Worm (Caenorhabditis elegans): Measurements from ENCODE around the gene arrd-17.
A peak's percentile ranks its signal among the peaks of the same experiment; 100 is the strongest.

Gene arrd-17

ce11 chrIII:13621717-13622116, 8.9 kb downstream of the arrd-17 start:
- TF ChIP-seq mdl-1 (tag; optimal IDR thresholded peaks at IDR 0.05) (no peak), ceh-63 (GFP tag; optimal IDR thresholded peaks at IDR 0.05) (peak; percentile 20), nhr-71 (tag; optimal IDR thresholded peaks at IDR 0.05) (no peak)

DNA sequence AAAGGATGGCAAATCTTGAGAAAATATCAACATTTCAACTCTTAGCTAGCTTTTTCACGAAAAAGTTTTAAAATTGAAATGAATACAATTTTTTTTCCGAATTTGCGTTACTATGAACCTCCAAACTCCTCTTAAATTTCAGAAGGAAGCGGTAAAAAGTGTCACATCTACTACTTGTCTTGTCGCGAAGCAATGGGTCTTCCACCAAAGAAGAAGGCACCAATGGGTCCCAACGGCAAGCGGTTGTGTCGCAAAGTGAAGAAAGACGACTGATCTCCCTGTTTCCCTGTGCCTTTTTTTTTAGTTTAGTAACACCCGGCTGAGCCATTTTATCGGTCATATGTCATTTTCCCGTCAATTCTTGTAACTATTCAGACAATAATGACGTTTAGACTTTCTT, 9.6 kb downstream of the arrd-17 start:
- TF ChIP-seq nhr-47 (tag; optimal IDR thresholded peaks at IDR 0.05) (no peak), efl-1 (optimal IDR thresholded peaks at IDR 0.05) (no peak), efl-1 (GFP tag; optimal IDR thresholded peaks at IDR 0.05 in 1 of 2) (peak in 1 of 2 experiments; percentile 19), zag-1 (tag; optimal IDR thresholded peaks at IDR 0.05) (no peak), C34B4.2 (tag; optimal IDR thresholded peaks at IDR 0.05) (no peak)

DNA sequence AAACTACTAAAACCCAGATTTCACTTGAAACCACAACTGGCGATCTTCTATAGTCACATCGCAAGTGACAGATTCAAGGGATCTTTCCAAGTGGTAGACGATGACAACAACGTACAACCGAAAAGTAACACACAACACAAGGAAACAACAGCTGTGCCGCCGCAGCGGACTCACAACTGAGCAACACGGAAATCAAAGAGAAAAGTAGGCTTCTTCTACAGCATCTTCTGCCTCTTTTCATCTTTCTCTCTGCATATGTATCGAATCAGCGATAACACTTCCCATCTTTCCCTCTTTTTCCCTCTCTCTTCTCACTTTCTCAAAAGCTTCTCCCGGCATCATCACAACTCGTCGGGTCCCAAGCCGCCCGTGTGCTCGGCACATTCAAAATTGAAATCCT, 13.8 kb downstream of the arrd-17 start, which contains the start of gene T12D8.9:
T12D8.9 (plus strand) TSS at position 312 of the 400 bp plus-strand sequence.
- TF ChIP-seq swsn-7 (tag; optimal IDR thresholded peaks at IDR 0.05) = no peak
- TF ChIP-seq ceh-88 (GFP tag; IDR thresholded peaks at IDR 0.05) = no peak
- no peak for TF ChIP-seq elt-3 (tag; optimal IDR thresholded peaks at IDR 0.05)
- TF ChIP-seq hlh-17 (GFP tag; optimal IDR thresholded peaks at IDR 0.05; ENCODE audit: borderline replicate concordance) = no peak
- TF ChIP-seq zag-1 (tag; optimal IDR thresholded peaks at IDR 0.05) = no peak
- no peak for TF ChIP-seq nhr-12 (tag; optimal IDR thresholded peaks at IDR 0.05)
- peak; percentile 3 for TF ChIP-seq ztf-4 (tag; optimal IDR thresholded peaks at IDR 0.05)
- TF ChIP-seq nhr-76 (tag; optimal IDR thresholded peaks at IDR 0.05) = no peak
- TF ChIP-seq tbx-2 (tag; optimal IDR thresholded peaks at IDR 0.05) = no peak
- no peak for TF ChIP-seq ceh-82 (tag; optimal IDR thresholded peaks at IDR 0.05)
- no peak for TF ChIP-seq lir-3 (tag; optimal IDR thresholded peaks at IDR 0.05; ENCODE audit: poor library complexity)
- no peak for TF ChIP-seq nhr-90 (tag; optimal IDR thresholded peaks at IDR 0.05; ENCODE audit: poor library complexity)
- TF ChIP-seq efl-1 (optimal IDR thresholded peaks at IDR 0.05) = no peak
- no peak for TF ChIP-seq efl-1 (GFP tag; optimal IDR thresholded peaks at IDR 0.05 in 1 of 2)
- TF ChIP-seq skn-1 (tag; optimal IDR thresholded peaks at IDR 0.05) = no peak
- no peak for TF ChIP-seq ces-1 (GFP tag; optimal IDR thresholded peaks at IDR 0.05)
- TF ChIP-seq rnt-1 (tag; optimal IDR thresholded peaks at IDR 0.05) = peak; percentile 56
- no peak for TF ChIP-seq mep-1 (tag; optimal IDR thresholded peaks at IDR 0.05)
- no peak for TF ChIP-seq sox-4 (tag; optimal IDR thresholded peaks at IDR 0.05)
- no peak for TF ChIP-seq pax-3 (tag; optimal IDR thresholded peaks at IDR 0.05)
- no peak for TF ChIP-seq xbp-1 (tag; optimal IDR thresholded peaks at IDR 0.05)
- TF ChIP-seq zip-4 (GFP tag; optimal IDR thresholded peaks at IDR 0.05) = no peak
- TF ChIP-seq unc-62 (GFP tag; optimal IDR thresholded peaks at IDR 0.05) = no peak
- TF ChIP-seq sup-37 (GFP tag; optimal IDR thresholded peaks at IDR 0.05) = no peak
- no peak for TF ChIP-seq F16B12.6 (tag; optimal IDR thresholded peaks at IDR 0.05)
- no peak for TF ChIP-seq nhr-47 (tag; optimal IDR thresholded peaks at IDR 0.05)
- no peak for TF ChIP-seq nhr-11 (tag; optimal IDR thresholded peaks at IDR 0.05)
- no peak for TF ChIP-seq jun-1 (tag; optimal IDR thresholded peaks at IDR 0.05)
- no peak for TF ChIP-seq blmp-1 (tag; optimal IDR thresholded peaks at IDR 0.05)
- TF ChIP-seq ceh-63 (GFP tag; optimal IDR thresholded peaks at IDR 0.05) = no peak
- no peak for TF ChIP-seq isw-1 (GFP tag; IDR thresholded peaks at IDR 0.05)
- no peak for TF ChIP-seq dpl-1 (GFP tag; optimal IDR thresholded peaks at IDR 0.05)
- no peak for TF ChIP-seq mab-9 (GFP tag; IDR thresholded peaks at IDR 0.05)
- TF ChIP-seq aly-2 (tag; optimal IDR thresholded peaks at IDR 0.05) = no peak
- peak; percentile 6 to 52 for TF ChIP-seq lsy-2 (tag; optimal IDR thresholded peaks at IDR 0.05)
- peak; percentile 49 for TF ChIP-seq snu-23 (GFP tag; optimal IDR thresholded peaks at IDR 0.05)
- TF ChIP-seq fkh-8 (tag; optimal IDR thresholded peaks at IDR 0.05) = no peak
- TF ChIP-seq pag-3 (tag; optimal IDR thresholded peaks at IDR 0.05; ENCODE audit: borderline replicate concordance, insufficient read depth) = peak; percentile 31
- peak; percentile 52 for TF ChIP-seq unc-130 (tag; optimal IDR thresholded peaks at IDR 0.05)
- no peak for TF ChIP-seq nhr-85 (tag)
- TF ChIP-seq fos-1 (tag; optimal IDR thresholded peaks at IDR 0.05) = no peak
- no peak for TF ChIP-seq mef-2 (tag; optimal IDR thresholded peaks at IDR 0.05)
- no peak for TF ChIP-seq hpl-2 (GFP tag; optimal IDR thresholded peaks at IDR 0.05)
- no peak for TF ChIP-seq nhr-237 (tag; optimal IDR thresholded peaks at IDR 0.05)
- no peak for TF ChIP-seq ceh-8 (GFP tag; optimal IDR thresholded peaks at IDR 0.05)
- peak; percentile 26 for TF ChIP-seq fkh-4 (tag; optimal IDR thresholded peaks at IDR 0.05; ENCODE audit: borderline replicate concordance)
